Worm (Caenorhabditis elegans): ENCODE results near the gene del-2.
A peak's percentile ranks its signal among the peaks of the same experiment; 100 is the strongest.
"Not testable (repeated sequence)": the region's sequence is repeated elsewhere in the genome, so short reads cannot be mapped to it uniquely, and the experiment has no call there.

The del-2 gene

ce11 chrIV:9641925-9642324, at the start of gene del-2:
Gene del-2 (minus strand): TSS chrIV:9642025.
- no peak for TF ChIP-seq snpc-4 (GFP tag; optimal IDR thresholded peaks at IDR 0.05)
- TF ChIP-seq snpc-4 (tag; optimal IDR thresholded peaks at IDR 0.05), result no peak
- TF ChIP-seq egl-18 (GFP tag; IDR thresholded peaks at IDR 0.05), result no peak
- no peak for TF ChIP-seq hmg-20 (GFP tag; IDR thresholded peaks at IDR 0.05)
- TF ChIP-seq F37B4.10 (GFP tag; IDR thresholded peaks at IDR 0.05), result no peak
- TF ChIP-seq madf-3 (GFP tag; IDR thresholded peaks at IDR 0.05), result no peak
- TF ChIP-seq lir-1 (GFP tag; conservative IDR thresholded peaks at IDR 0.05), result no peak

- TF ChIP-seq Y53G8AR.9 (GFP tag; conservative IDR thresholded peaks at IDR 0.05), result no peak
- no peak for TF ChIP-seq C06A6.2 (GFP tag; conservative IDR thresholded peaks at IDR 0.05)
- TF ChIP-seq athp-1 (tag; optimal IDR thresholded peaks at IDR 0.05), result no peak
- TF ChIP-seq madf-8 (GFP tag; conservative IDR thresholded peaks at IDR 0.05), result no peak
- TF ChIP-seq akir-1 (GFP tag; optimal IDR thresholded peaks at IDR 0.05), result no peak
- no peak for TF ChIP-seq dox-1 (GFP tag; IDR thresholded peaks at IDR 0.05)
- TF ChIP-seq ztf-18 (tag; optimal IDR thresholded peaks at IDR 0.05), result no peak
These were observed 48.8 kb upstream of the del-2 start, which contains the start of gene sdz-36 for ce11 chrIV:9690644-9691043. Gene sdz-36 (plus strand): TSS chrIV:9690944.

ce11 chrIV:9688715-9689114, 46.9 kb upstream of the del-2 start, which contains the start of gene msp-76:
Gene msp-76 (plus strand): TSS chrIV:9689015.
- not testable (repeated sequence) for TF ChIP-seq C06A6.2 (GFP tag; conservative IDR thresholded peaks at IDR 0.05); nhr-90 (tag; optimal IDR thresholded peaks at IDR 0.05); zim-3 (tag; optimal IDR thresholded peaks at IDR 0.05)

- no peak for TF ChIP-seq sea-2 (GFP tag; IDR thresholded peaks at IDR 0.05)
- no peak for TF ChIP-seq B0035.1 (tag; optimal IDR thresholded peaks at IDR 0.05)
These were observed 41.6 kb upstream of the del-2 start, which contains the start of the genes htas-1 and ZK1251.3 for ce11 chrIV:9683433-9683832. Gene htas-1 (minus strand): TSS chrIV:9683533. Gene ZK1251.3 (plus strand): TSS chrIV:9683658.

ce11 chrIV:9682514-9682913, 40.7 kb upstream of the del-2 start, which contains the start of gene ins-7:
Gene ins-7 (minus strand): TSS chrIV:9682845.
- TF ChIP-seq unc-62 (GFP tag; optimal IDR thresholded peaks at IDR 0.05) (peak; percentile 70), nhr-120 (GFP tag; IDR thresholded peaks at IDR 0.05) (no peak), ama-1 (optimal IDR thresholded peaks at IDR 0.05) (no peak), ama-1 (GFP tag; optimal IDR thresholded peaks at IDR 0.05) (no peak), ets-4 (GFP tag; optimal IDR thresholded peaks at IDR 0.05) (peak; percentile 82), ztf-22 (GFP tag; optimal IDR thresholded peaks at IDR 0.05) (peak; percentile 48), Y95B8A.8 (GFP tag; IDR thresholded peaks at IDR 0.05) (no peak), nhr-80 (tag; optimal IDR thresholded peaks at IDR 0.05) (peak; percentile 86)

ce11 chrIV:9680841-9681240, 39.0 kb upstream of the del-2 start, which contains the start of gene ins-8:
Gene ins-8 (minus strand): TSS chrIV:9680941.
- TF ChIP-seq ztf-28 (GFP tag; IDR thresholded peaks at IDR 0.05), result no peak

ce11 chrIV:9679296-9679695, 37.5 kb upstream of the del-2 start:
- no peak for TF ChIP-seq F22D6.2 (tag; optimal IDR thresholded peaks at IDR 0.05)

- TF ChIP-seq sptf-2 (GFP tag; optimal IDR thresholded peaks at IDR 0.05), result no peak
- TF ChIP-seq Y53F4B.3 (GFP tag; IDR thresholded peaks at IDR 0.05), result no peak
- no peak for TF ChIP-seq madf-6 (GFP tag; IDR thresholded peaks at IDR 0.05)
- no peak for TF ChIP-seq C06A6.2 (GFP tag; conservative IDR thresholded peaks at IDR 0.05)
- TF ChIP-seq tbx-9 (tag; optimal IDR thresholded peaks at IDR 0.05; ENCODE audit: borderline replicate concordance), result no peak
- no peak for TF ChIP-seq dpff-1 (tag; optimal IDR thresholded peaks at IDR 0.05)
These were observed 36.2 kb upstream of the del-2 start for ce11 chrIV:9678007-9678406.
